Fruit fly (Drosophila melanogaster) whole organism, wandering third instar larva: ENCODE results near the gene Pp2A-29B.

Experiments
- CG32264 ChIP-seq: fragments of 200-800 bp; sonication (Bioruptor generic); optimal IDR thresholded peaks from 2 replicates; lab custom pipeline; 2016; ENCODE audit warnings: missing biosample characterization, missing genetic modification characterization
- CrebA ChIP-seq: fragments of 200-800 bp; sonication (Bioruptor generic); optimal IDR thresholded peaks from 2 replicates; lab custom pipeline; 2016; ENCODE audit warnings: missing biosample characterization, mild to moderate bottlenecking, missing genetic modification characterization, borderline replicate concordance
- Dfd ChIP-seq: fragments of >200 bp; optimal IDR thresholded peaks from 2 replicates; lab custom pipeline; 2017; ENCODE audit warnings: missing biosample characterization, missing genetic modification characterization
- Dif ChIP-seq: fragments of 200-275, 200-300 bp; sonication (Bioruptor generic); optimal IDR thresholded peaks from 2 replicates; lab custom pipeline; 2018; ENCODE audit warnings: missing biosample characterization, missing genetic modification characterization; ENCODE audit not compliant: partially characterized antibody
- GATAd ChIP-seq: sonication (Bioruptor generic); optimal IDR thresholded peaks from 2 replicates; lab custom pipeline; 2016; ENCODE audit warnings: missing biosample characterization, missing genetic modification characterization
- HLH106 ChIP-seq: fragments of 200-800 bp; optimal IDR thresholded peaks from 3 replicates; lab custom pipeline; 2019; ENCODE audit warnings: missing biosample characterization, mild to moderate bottlenecking, missing genetic modification characterization, moderate library complexity
- Hr78 ChIP-seq: fragments of >200 bp; optimal IDR thresholded peaks from 2 replicates; lab custom pipeline; 2017; ENCODE audit warnings: missing biosample characterization, missing genetic modification characterization
- Hr83 ChIP-seq: fragments of 200-300 bp; sonication (Bioruptor generic); optimal IDR thresholded peaks from 2 replicates; lab custom pipeline; 2016; ENCODE audit warnings: missing biosample characterization, mild to moderate bottlenecking, missing genetic modification characterization, moderate library complexity; ENCODE audit not compliant: poor library complexity, severe bottlenecking
- Jra ChIP-seq: sonication (Bioruptor generic); optimal IDR thresholded peaks from 2 replicates; lab custom pipeline; 2016; ENCODE audit warnings: missing biosample characterization, missing genetic modification characterization
- Myc ChIP-seq: fragments of >200 bp; optimal IDR thresholded peaks from 2 replicates; lab custom pipeline; 2017
- N ChIP-seq: fragments of >200 bp; optimal IDR thresholded peaks from 2 replicates; lab custom pipeline; 2018; ENCODE audit warnings: missing biosample characterization, missing external identifiers, missing genetic modification characterization
- OdsH ChIP-seq: fragments of 200-800 bp; sonication (Bioruptor generic); optimal IDR thresholded peaks from 2 replicates; lab custom pipeline; 2016; ENCODE audit warnings: missing biosample characterization, mild to moderate bottlenecking, missing genetic modification characterization
- Rel ChIP-seq, 2 experiments: fragments of 200-800 bp; sonication (Bioruptor generic) in 1 of 2; optimal IDR thresholded peaks; 2 replicates in 1 of 2; 3 replicates in 1 of 2; lab custom pipeline; 2016 to 2019; ENCODE audit warnings: mild to moderate bottlenecking in 2 of 2, missing biosample characterization in 2 of 2, missing genetic modification characterization in 2 of 2, moderate library complexity in 1 of 2
- Sp1 ChIP-seq: fragments of 200-800 bp; sonication (Bioruptor generic); optimal IDR thresholded peaks from 3 replicates; lab custom pipeline; 2019; ENCODE audit warnings: missing biosample characterization, mild to moderate bottlenecking, missing genetic modification characterization, moderate library complexity
- Vsx2 ChIP-seq: fragments of 200-300, 225-300 bp; sonication (Bioruptor generic); optimal IDR thresholded peaks from 2 replicates; lab custom pipeline; 2018; ENCODE audit warnings: missing biosample characterization, missing genetic modification characterization; ENCODE audit not compliant: partially characterized antibody
- br ChIP-seq: fragments of 200-800 bp; sonication (Bioruptor generic); optimal IDR thresholded peaks from 2 replicates; lab custom pipeline; 2016; ENCODE audit warnings: missing biosample characterization, missing genetic modification characterization
- brk ChIP-seq: fragments of 200-800 bp; sonication (Bioruptor generic); optimal IDR thresholded peaks from 2 replicates; lab custom pipeline; 2016; ENCODE audit warnings: missing biosample characterization, mild to moderate bottlenecking, missing genetic modification characterization
- dl ChIP-seq, 2 experiments: fragments of 175-275, 200-275 bp in 1 of 2; fragments of 200-275 bp in 1 of 2; sonication (Bioruptor generic); optimal IDR thresholded peaks; lab custom pipeline; 2018; ENCODE audit warnings: mild to moderate bottlenecking in 2 of 2, missing biosample characterization in 2 of 2, missing genetic modification characterization in 2 of 2, moderate library complexity in 2 of 2; ENCODE audit not compliant: partially characterized antibody in 2 of 2, insufficient read depth in 1 of 2
- dsf ChIP-seq: sonication (Bioruptor generic); optimal IDR thresholded peaks from 2 replicates; lab custom pipeline; 2016; ENCODE audit warnings: missing biosample characterization, missing genetic modification characterization, borderline replicate concordance
- ey ChIP-seq: fragments of 200-800 bp; sonication (Bioruptor generic); optimal IDR thresholded peaks from 2 replicates; lab custom pipeline; 2016; ENCODE audit warnings: missing biosample characterization, missing genetic modification characterization
- foxo ChIP-seq, 2 experiments: fragments of 200-800 bp; sonication (Bioruptor generic); optimal IDR thresholded peaks; 2 replicates in 1 of 2; 3 replicates in 1 of 2; lab custom pipeline; 2016 to 2017; ENCODE audit warnings: missing biosample characterization in 2 of 2, missing genetic modification characterization in 2 of 2
- fru ChIP-seq: fragments of 200-800 bp; sonication (Bioruptor generic); optimal IDR thresholded peaks from 3 replicates; lab custom pipeline; 2016; ENCODE audit warnings: missing biosample characterization, mild to moderate bottlenecking, missing genetic modification characterization
- h ChIP-seq: fragments of 200-800 bp; sonication (Bioruptor generic); optimal IDR thresholded peaks from 3 replicates; lab custom pipeline; 2016; ENCODE audit warnings: missing biosample characterization, mild to moderate bottlenecking, missing genetic modification characterization
- jim ChIP-seq: fragments of 175-275, 200-325 bp; sonication (Bioruptor generic); optimal IDR thresholded peaks from 2 replicates; lab custom pipeline; 2016; ENCODE audit warnings: missing biosample characterization, mild to moderate bottlenecking, missing genetic modification characterization
- lola ChIP-seq: fragments of >200 bp; optimal IDR thresholded peaks from 2 replicates; lab custom pipeline; 2017; ENCODE audit warnings: missing biosample characterization, missing genetic modification characterization
- pan ChIP-seq: fragments of >200 bp; optimal IDR thresholded peaks from 2 replicates; lab custom pipeline; 2017
- psq ChIP-seq: fragments of 200-800 bp; sonication (Bioruptor generic); optimal IDR thresholded peaks from 3 replicates; lab custom pipeline; 2017; ENCODE audit warnings: missing biosample characterization, mild to moderate bottlenecking, missing genetic modification characterization, moderate library complexity
- rgr ChIP-seq: fragments of 200-800 bp; sonication (Bioruptor generic); optimal IDR thresholded peaks from 3 replicates; lab custom pipeline; 2016; ENCODE audit warnings: missing biosample characterization, mild to moderate bottlenecking, missing genetic modification characterization
- sage ChIP-seq: fragments of 200-800 bp; sonication (Bioruptor generic); optimal IDR thresholded peaks from 2 replicates; lab custom pipeline; 2016; ENCODE audit warnings: missing biosample characterization, mild to moderate bottlenecking, missing genetic modification characterization
- sv ChIP-seq: fragments of 200-800 bp; sonication (Bioruptor generic); optimal IDR thresholded peaks from 3 replicates; lab custom pipeline; 2016; ENCODE audit warnings: missing biosample characterization, missing genetic modification characterization
- tai ChIP-seq: sonication (Bioruptor generic); optimal IDR thresholded peaks from 2 replicates; lab custom pipeline; 2016; ENCODE audit warnings: missing biosample characterization, missing genetic modification characterization
- woc ChIP-seq: sonication (Bioruptor generic); optimal IDR thresholded peaks from 2 replicates; lab custom pipeline; 2016; ENCODE audit warnings: missing biosample characterization, mild to moderate bottlenecking, missing genetic modification characterization

The Pp2A-29B gene

DNA sequence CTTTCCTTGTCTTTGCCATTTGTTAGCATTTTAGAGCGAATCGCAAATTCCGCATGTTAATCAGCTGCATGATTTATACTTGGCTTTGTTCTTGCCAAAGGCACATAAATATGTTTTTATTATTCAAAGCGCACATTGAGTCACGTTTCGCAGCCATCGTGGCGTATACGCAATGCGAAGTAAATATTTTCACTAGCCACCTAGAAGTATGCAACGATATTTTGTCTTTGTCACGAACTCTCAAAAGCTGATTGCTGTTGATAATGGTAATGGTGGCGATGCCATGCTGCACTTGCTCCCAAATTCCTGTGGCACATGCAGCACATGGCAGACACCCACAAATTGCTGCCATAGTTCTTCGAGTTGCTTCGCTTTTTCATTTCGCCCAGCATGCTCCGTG lies 31.1 kb upstream of the Pp2A-29B start:
- TF ChIP-seq psq (GFP tag; lab: Kevin White, UChicago): no peak
- TF ChIP-seq Dif (GFP tag; lab: Kevin White, UChicago): peak; percentile 76
- TF ChIP-seq dsf (GFP tag; lab: Kevin White, UChicago): no peak
- no peak for TF ChIP-seq brk (GFP tag; lab: Kevin White, UChicago)
- TF ChIP-seq sage (GFP tag; lab: Kevin White, UChicago): no peak
- TF ChIP-seq CrebA (GFP tag; lab: Kevin White, UChicago): no peak
- peak; percentile 2 for TF ChIP-seq Myc (lab: Kevin White, UChicago)
- TF ChIP-seq h (GFP tag; lab: Kevin White, UChicago): no peak
- TF ChIP-seq ey (GFP tag; lab: Kevin White, UChicago): no peak
- no peak for TF ChIP-seq jim (GFP tag; lab: Kevin White, UChicago)
- no peak for TF ChIP-seq Sp1 (GFP tag; lab: Kevin White, UChicago)
- TF ChIP-seq rgr (GFP tag; lab: Kevin White, UChicago): no peak
- no peak for TF ChIP-seq br (GFP tag; lab: Kevin White, UChicago)
- no peak for TF ChIP-seq woc (GFP tag; lab: Kevin White, UChicago)

DNA sequence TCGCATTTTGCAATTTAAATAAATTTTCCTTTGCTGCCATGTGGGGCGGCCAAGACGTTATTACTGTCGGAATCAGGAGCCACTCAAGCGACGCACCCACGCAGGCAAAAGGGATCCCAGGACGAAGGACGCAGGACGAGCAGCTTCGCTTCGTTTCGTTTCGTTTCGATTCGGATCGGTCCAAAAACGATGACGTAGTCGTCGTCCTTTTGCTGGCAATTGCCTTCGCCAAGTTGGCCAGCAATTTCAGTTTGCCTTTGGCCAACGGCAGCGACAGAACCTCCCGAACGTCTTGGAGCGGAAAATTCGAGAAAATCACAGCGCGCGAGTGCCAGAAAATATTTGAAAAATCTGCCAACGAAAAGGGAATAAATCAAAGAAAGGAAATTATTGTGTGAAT lies 27.8 kb upstream of the Pp2A-29B start, which contains the start of gene witty:
TSS of gene witty (plus strand) at position 249 of the 400 bp plus-strand sequence.
- no peak for TF ChIP-seq Dfd (GFP tag; lab: Kevin White, UChicago)
- TF ChIP-seq br (GFP tag; lab: Kevin White, UChicago): no peak
- TF ChIP-seq OdsH (GFP tag; lab: Kevin White, UChicago): no peak
- TF ChIP-seq CG32264 (GFP tag; lab: Kevin White, UChicago): no peak

DNA sequence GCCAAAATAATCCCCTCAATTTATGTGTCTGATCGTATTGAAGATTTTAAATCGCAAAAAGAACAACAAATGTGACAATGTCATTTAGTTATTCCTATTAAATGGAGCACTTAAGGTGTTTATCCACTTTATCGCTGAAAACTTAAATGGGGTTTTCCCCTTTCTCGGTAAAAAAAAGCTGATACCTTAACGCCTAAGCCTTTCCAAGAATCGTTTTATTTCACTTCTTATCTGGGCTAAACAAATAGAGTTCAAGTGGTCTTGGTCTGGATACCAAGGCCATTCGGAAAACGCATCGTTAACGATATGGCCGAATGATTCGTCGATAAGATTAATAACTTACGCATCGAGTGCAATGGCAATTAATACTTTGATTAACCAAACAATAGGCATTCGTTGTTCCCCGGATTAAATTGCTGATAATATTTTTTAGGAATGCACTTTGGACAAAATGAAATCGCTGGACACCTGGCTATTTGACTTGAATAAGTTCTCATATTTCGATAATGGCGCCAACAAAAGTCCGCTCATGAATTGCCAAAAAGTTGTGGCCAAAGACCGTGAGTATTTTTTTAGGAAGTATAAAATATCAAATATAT lies 26.0 kb upstream of the Pp2A-29B start:
- TF ChIP-seq Myc (lab: Kevin White, UChicago) (no peak), Rel (GFP tag; optimal IDR thresholded peaks at IDR 0.05; lab: Kevin White, UChicago) (no peak), Rel (tag; optimal IDR thresholded peaks at IDR 0.05; lab: Kevin White, UChicago) (peak; percentile 96)

DNA sequence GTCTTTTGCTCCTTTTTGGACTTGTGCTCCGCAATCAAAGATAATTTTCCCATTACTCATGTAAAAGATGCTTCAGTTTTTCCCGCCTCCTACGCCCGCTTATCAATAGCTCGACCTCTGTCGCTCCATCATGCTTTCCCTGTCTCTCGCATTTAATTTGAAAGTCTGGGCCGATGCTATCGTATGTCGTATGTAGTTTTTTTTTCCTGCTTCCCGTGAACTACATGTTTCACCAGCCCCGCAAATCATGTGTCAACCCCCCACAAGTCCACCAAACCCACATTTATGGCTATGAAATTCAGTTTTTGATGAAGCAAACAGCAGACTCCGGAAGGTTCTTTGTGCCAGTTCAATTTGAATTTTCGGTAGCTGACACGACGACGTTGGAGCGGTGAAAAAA lies 23.4 kb upstream of the Pp2A-29B start, which contains the start of gene CG14273:
TSS of gene CG14273 (plus strand) at position 301 of the 400 bp plus-strand sequence.
- TF ChIP-seq sage (GFP tag; lab: Kevin White, UChicago) (no peak), lola (GFP tag; lab: Kevin White, UChicago) (no peak), brk (GFP tag; lab: Kevin White, UChicago) (no peak)

DNA sequence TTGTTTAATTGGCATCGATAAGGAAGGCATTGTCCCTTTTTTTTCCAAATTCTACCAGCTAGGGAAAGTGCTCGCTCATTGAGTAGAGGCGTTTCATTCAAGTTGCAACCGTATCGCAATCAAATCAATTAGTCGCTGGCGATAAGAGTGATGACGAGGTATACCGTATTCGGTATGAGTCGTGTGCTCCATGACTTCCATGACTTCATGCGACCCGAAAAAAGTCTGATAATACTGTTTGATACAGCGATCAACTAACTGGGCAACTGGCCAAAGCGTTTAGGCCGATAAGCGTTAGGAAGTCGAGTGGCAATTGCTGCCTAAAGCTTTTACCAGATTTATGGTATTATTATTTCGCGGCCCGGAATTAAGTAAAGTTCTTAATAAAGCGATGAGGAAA lies 21.3 kb upstream of the Pp2A-29B start:
- TF ChIP-seq h (GFP tag; lab: Kevin White, UChicago) (peak; percentile 63), tai (GFP tag; lab: Kevin White, UChicago) (no peak), pan (lab: Kevin White, UChicago) (no peak), N (GFP tag; lab: Kevin White, UChicago) (no peak), Rel (GFP tag; optimal IDR thresholded peaks at IDR 0.05; lab: Kevin White, UChicago) (no peak), Rel (tag; optimal IDR thresholded peaks at IDR 0.05; lab: Kevin White, UChicago) (peak; percentile 20)

DNA sequence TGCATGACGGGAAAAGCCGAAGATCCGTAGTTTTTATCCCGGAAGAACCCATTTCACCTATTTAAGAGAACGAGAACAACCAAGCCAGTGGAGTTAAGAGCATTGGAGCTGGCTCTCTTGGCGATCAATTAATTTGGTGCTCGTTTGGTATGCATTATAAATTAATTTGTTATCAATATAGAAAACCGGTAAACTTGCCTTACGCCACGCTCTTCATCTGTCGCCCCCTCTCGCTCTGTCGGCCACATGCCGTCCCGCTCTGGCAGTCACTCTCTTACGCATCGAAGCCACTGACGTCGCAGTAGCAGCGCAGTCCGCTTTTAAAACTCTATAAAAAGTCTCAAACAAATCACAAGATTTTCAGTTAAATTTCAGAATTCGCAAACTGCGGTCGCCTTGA lies 19.6 kb upstream of the Pp2A-29B start, which contains the start of gene CG7778:
TSS of gene CG7778 (plus strand) at position 361 of the 400 bp plus-strand sequence.
- TF ChIP-seq foxo (GFP tag; optimal IDR thresholded peaks at IDR 0.05; lab: Kevin White, UChicago): no peak
- TF ChIP-seq Dif (GFP tag; lab: Kevin White, UChicago): peak; percentile 26

DNA sequence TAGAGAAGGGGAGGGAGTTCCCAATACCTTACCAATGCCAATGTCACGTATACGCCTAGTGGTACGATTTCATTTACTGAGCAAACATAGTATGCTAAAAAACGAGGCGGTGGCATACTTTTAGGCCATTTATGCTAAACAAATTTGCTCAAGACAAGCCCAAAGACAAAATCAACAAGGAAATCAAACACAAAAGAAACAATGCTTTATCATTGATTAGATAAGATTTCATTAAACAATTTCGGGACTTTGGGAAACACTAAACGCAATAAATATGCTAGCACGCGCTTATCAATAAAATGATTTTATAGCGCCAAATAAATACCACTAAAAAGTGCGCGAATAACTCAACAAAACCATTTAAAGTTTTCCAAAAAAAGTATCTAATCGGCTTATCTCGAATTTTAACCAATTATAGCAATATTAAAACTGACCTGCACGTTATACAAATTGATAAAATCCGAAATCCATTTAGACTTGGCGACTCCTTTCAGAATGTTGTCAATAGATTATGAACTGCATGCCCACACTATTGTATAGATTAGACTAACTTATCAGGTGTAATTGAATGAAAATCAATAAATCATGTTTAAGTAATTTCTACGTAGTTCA lies 15.2 kb upstream of the Pp2A-29B start:
- TF ChIP-seq Hr78 (GFP tag; lab: Kevin White, UChicago) (no peak), rgr (GFP tag; lab: Kevin White, UChicago) (peak; percentile 59), sv (GFP tag; lab: Kevin White, UChicago) (no peak), pan (lab: Kevin White, UChicago) (no peak), OdsH (GFP tag; lab: Kevin White, UChicago) (peak; percentile 37), woc (GFP tag; lab: Kevin White, UChicago) (no peak), CrebA (GFP tag; lab: Kevin White, UChicago) (peak; percentile 11), CG32264 (GFP tag; lab: Kevin White, UChicago) (no peak), Jra (GFP tag; lab: Kevin White, UChicago) (no peak), tai (GFP tag; lab: Kevin White, UChicago) (peak; percentile 15), HLH106 (tag; lab: Kevin White, UChicago) (no peak), br (GFP tag; lab: Kevin White, UChicago) (no peak), Dfd (GFP tag; lab: Kevin White, UChicago) (no peak), jim (GFP tag; lab: Kevin White, UChicago) (no peak), dl (GFP tag; optimal IDR thresholded peaks at IDR 0.05; lab: Kevin White, UChicago; ENCODE audit: insufficient read depth in 1 of 2, partially characterized antibody in 2 of 2) (no peak), brk (GFP tag; lab: Kevin White, UChicago) (no peak), Hr83 (GFP tag; lab: Kevin White, UChicago) (peak; percentile 62), fru (GFP tag; lab: Kevin White, UChicago) (no peak), Rel (GFP tag; optimal IDR thresholded peaks at IDR 0.05; lab: Kevin White, UChicago) (no peak), Rel (tag; optimal IDR thresholded peaks at IDR 0.05; lab: Kevin White, UChicago) (peak; percentile 64), GATAd (GFP tag; lab: Kevin White, UChicago) (no peak), Vsx2 (GFP tag; lab: Kevin White, UChicago) (no peak), foxo (GFP tag; optimal IDR thresholded peaks at IDR 0.05; lab: Kevin White, UChicago) (peak in 1 of 2 experiments; percentile 9)
